Fruit fly (Drosophila melanogaster) whole organism, wandering third instar larva: ENCODE results near the gene CG5214.

ENCODE experiments used
- Abd-B ChIP-seq: fragments of >200 bp; optimal IDR thresholded peaks from 2 replicates; lab custom pipeline; 2017; ENCODE audit warnings: missing biosample characterization, missing genetic modification characterization
- CG32264 ChIP-seq: fragments of 200-800 bp; sonication (Bioruptor generic); optimal IDR thresholded peaks from 2 replicates; lab custom pipeline; 2016; ENCODE audit warnings: missing biosample characterization, missing genetic modification characterization
- CG9705 ChIP-seq: fragments of 200-800 bp; sonication (Bioruptor generic); optimal IDR thresholded peaks from 2 replicates; lab custom pipeline; 2018; ENCODE audit warnings: missing biosample characterization, mild to moderate bottlenecking, missing genetic modification characterization
- CrebA ChIP-seq: fragments of 200-800 bp; sonication (Bioruptor generic); optimal IDR thresholded peaks from 2 replicates; lab custom pipeline; 2016; ENCODE audit warnings: missing biosample characterization, mild to moderate bottlenecking, missing genetic modification characterization, borderline replicate concordance
- Dfd ChIP-seq: fragments of >200 bp; optimal IDR thresholded peaks from 2 replicates; lab custom pipeline; 2017; ENCODE audit warnings: missing biosample characterization, missing genetic modification characterization
- Dif ChIP-seq: fragments of 200-275, 200-300 bp; sonication (Bioruptor generic); optimal IDR thresholded peaks from 2 replicates; lab custom pipeline; 2018; ENCODE audit warnings: missing biosample characterization, missing genetic modification characterization; ENCODE audit not compliant: partially characterized antibody
- GATAd ChIP-seq: sonication (Bioruptor generic); optimal IDR thresholded peaks from 2 replicates; lab custom pipeline; 2016; ENCODE audit warnings: missing biosample characterization, missing genetic modification characterization
- HLH106 ChIP-seq: fragments of 200-800 bp; optimal IDR thresholded peaks from 3 replicates; lab custom pipeline; 2019; ENCODE audit warnings: missing biosample characterization, mild to moderate bottlenecking, missing genetic modification characterization, moderate library complexity
- Hr78 ChIP-seq: fragments of >200 bp; optimal IDR thresholded peaks from 2 replicates; lab custom pipeline; 2017; ENCODE audit warnings: missing biosample characterization, missing genetic modification characterization
- Hr83 ChIP-seq: fragments of 200-300 bp; sonication (Bioruptor generic); optimal IDR thresholded peaks from 2 replicates; lab custom pipeline; 2016; ENCODE audit warnings: missing biosample characterization, mild to moderate bottlenecking, missing genetic modification characterization, moderate library complexity; ENCODE audit not compliant: poor library complexity, severe bottlenecking
- Jra ChIP-seq: sonication (Bioruptor generic); optimal IDR thresholded peaks from 2 replicates; lab custom pipeline; 2016; ENCODE audit warnings: missing biosample characterization, missing genetic modification characterization
- Mio ChIP-seq: sonication (Bioruptor generic); optimal IDR thresholded peaks from 2 replicates; lab custom pipeline; 2016; ENCODE audit warnings: missing biosample characterization, missing genetic modification characterization
- Myc ChIP-seq: fragments of >200 bp; optimal IDR thresholded peaks from 2 replicates; lab custom pipeline; 2017
- N ChIP-seq: fragments of >200 bp; optimal IDR thresholded peaks from 2 replicates; lab custom pipeline; 2018; ENCODE audit warnings: missing biosample characterization, missing external identifiers, missing genetic modification characterization
- OdsH ChIP-seq: fragments of 200-800 bp; sonication (Bioruptor generic); optimal IDR thresholded peaks from 2 replicates; lab custom pipeline; 2016; ENCODE audit warnings: missing biosample characterization, mild to moderate bottlenecking, missing genetic modification characterization
- Rel ChIP-seq, 2 experiments: fragments of 200-800 bp; sonication (Bioruptor generic) in 1 of 2; optimal IDR thresholded peaks; 2 replicates in 1 of 2; 3 replicates in 1 of 2; lab custom pipeline; 2016 to 2019; ENCODE audit warnings: mild to moderate bottlenecking in 2 of 2, missing biosample characterization in 2 of 2, missing genetic modification characterization in 2 of 2, moderate library complexity in 1 of 2
- Sp1 ChIP-seq: fragments of 200-800 bp; sonication (Bioruptor generic); optimal IDR thresholded peaks from 3 replicates; lab custom pipeline; 2019; ENCODE audit warnings: missing biosample characterization, mild to moderate bottlenecking, missing genetic modification characterization, moderate library complexity
- Vsx2 ChIP-seq: fragments of 200-300, 225-300 bp; sonication (Bioruptor generic); optimal IDR thresholded peaks from 2 replicates; lab custom pipeline; 2018; ENCODE audit warnings: missing biosample characterization, missing genetic modification characterization; ENCODE audit not compliant: partially characterized antibody
- br ChIP-seq: fragments of 200-800 bp; sonication (Bioruptor generic); optimal IDR thresholded peaks from 2 replicates; lab custom pipeline; 2016; ENCODE audit warnings: missing biosample characterization, missing genetic modification characterization
- brk ChIP-seq: fragments of 200-800 bp; sonication (Bioruptor generic); optimal IDR thresholded peaks from 2 replicates; lab custom pipeline; 2016; ENCODE audit warnings: missing biosample characterization, mild to moderate bottlenecking, missing genetic modification characterization
- dsf ChIP-seq: sonication (Bioruptor generic); optimal IDR thresholded peaks from 2 replicates; lab custom pipeline; 2016; ENCODE audit warnings: missing biosample characterization, missing genetic modification characterization, borderline replicate concordance
- ey ChIP-seq: fragments of 200-800 bp; sonication (Bioruptor generic); optimal IDR thresholded peaks from 2 replicates; lab custom pipeline; 2016; ENCODE audit warnings: missing biosample characterization, missing genetic modification characterization
- foxo ChIP-seq, 2 experiments: fragments of 200-800 bp; sonication (Bioruptor generic); optimal IDR thresholded peaks; 2 replicates in 1 of 2; 3 replicates in 1 of 2; lab custom pipeline; 2016 to 2017; ENCODE audit warnings: missing biosample characterization in 2 of 2, missing genetic modification characterization in 2 of 2
- fru ChIP-seq: fragments of 200-800 bp; sonication (Bioruptor generic); optimal IDR thresholded peaks from 3 replicates; lab custom pipeline; 2016; ENCODE audit warnings: missing biosample characterization, mild to moderate bottlenecking, missing genetic modification characterization
- h ChIP-seq: fragments of 200-800 bp; sonication (Bioruptor generic); optimal IDR thresholded peaks from 3 replicates; lab custom pipeline; 2016; ENCODE audit warnings: missing biosample characterization, mild to moderate bottlenecking, missing genetic modification characterization
- jim ChIP-seq: fragments of 175-275, 200-325 bp; sonication (Bioruptor generic); optimal IDR thresholded peaks from 2 replicates; lab custom pipeline; 2016; ENCODE audit warnings: missing biosample characterization, mild to moderate bottlenecking, missing genetic modification characterization
- pan ChIP-seq: fragments of >200 bp; optimal IDR thresholded peaks from 2 replicates; lab custom pipeline; 2017
- psq ChIP-seq: fragments of 200-800 bp; sonication (Bioruptor generic); optimal IDR thresholded peaks from 3 replicates; lab custom pipeline; 2017; ENCODE audit warnings: missing biosample characterization, mild to moderate bottlenecking, missing genetic modification characterization, moderate library complexity
- rgr ChIP-seq: fragments of 200-800 bp; sonication (Bioruptor generic); optimal IDR thresholded peaks from 3 replicates; lab custom pipeline; 2016; ENCODE audit warnings: missing biosample characterization, mild to moderate bottlenecking, missing genetic modification characterization
- sage ChIP-seq: fragments of 200-800 bp; sonication (Bioruptor generic); optimal IDR thresholded peaks from 2 replicates; lab custom pipeline; 2016; ENCODE audit warnings: missing biosample characterization, mild to moderate bottlenecking, missing genetic modification characterization
- sv ChIP-seq: fragments of 200-800 bp; sonication (Bioruptor generic); optimal IDR thresholded peaks from 3 replicates; lab custom pipeline; 2016; ENCODE audit warnings: missing biosample characterization, missing genetic modification characterization
- tai ChIP-seq: sonication (Bioruptor generic); optimal IDR thresholded peaks from 2 replicates; lab custom pipeline; 2016; ENCODE audit warnings: missing biosample characterization, missing genetic modification characterization
- usp ChIP-seq: fragments of >200 bp; optimal IDR thresholded peaks from 2 replicates; lab custom pipeline; 2017; ENCODE audit warnings: missing biosample characterization, missing genetic modification characterization
- woc ChIP-seq: sonication (Bioruptor generic); optimal IDR thresholded peaks from 2 replicates; lab custom pipeline; 2016; ENCODE audit warnings: missing biosample characterization, mild to moderate bottlenecking, missing genetic modification characterization

CG5214 gene

DNA sequence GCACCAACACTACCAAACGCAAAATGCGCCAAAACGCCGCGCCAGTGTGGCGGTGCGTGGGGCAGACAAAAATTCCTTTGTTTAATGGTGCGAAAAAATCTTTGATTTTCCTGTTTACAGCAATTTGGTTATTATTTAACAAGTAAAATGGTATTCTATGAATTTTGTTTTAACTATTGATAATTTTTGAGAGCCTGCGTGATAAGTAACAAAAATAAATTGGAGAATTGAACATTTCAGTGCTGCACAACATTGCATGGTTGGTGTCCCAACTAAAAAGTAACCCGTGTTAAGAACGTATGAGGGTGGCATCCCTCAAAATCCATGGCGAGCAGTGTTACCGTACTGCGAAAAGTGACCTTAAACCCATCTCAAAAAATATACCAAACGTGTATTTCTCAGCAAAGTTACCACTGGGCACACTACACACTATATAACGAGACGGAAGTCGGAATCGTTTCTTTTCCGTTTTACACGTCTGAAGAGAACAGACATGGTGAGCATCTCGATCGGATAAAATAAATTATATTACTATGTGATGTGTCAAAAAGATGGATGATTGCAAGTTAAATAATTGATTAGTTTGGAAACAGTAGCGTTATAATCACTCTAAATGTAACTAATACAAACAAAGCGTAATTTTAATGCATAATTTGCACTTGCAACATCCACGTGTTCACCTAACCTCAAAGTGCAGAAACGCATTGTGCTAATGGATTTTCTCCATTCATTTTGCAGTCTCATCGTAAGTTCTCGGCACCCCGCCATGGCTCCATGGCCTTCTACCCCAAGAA, 22.5 kb upstream of the CG5214 start, which contains the start of the genes CG6693 and RpL3 (continued):
- peak; percentile 54 for TF ChIP-seq CG9705 (GFP tag; lab: Kevin White, UChicago)
- no peak for TF ChIP-seq Rel (GFP tag; optimal IDR thresholded peaks at IDR 0.05; lab: Kevin White, UChicago)
- peak; percentile 74 for TF ChIP-seq Rel (tag; optimal IDR thresholded peaks at IDR 0.05; lab: Kevin White, UChicago)
- TF ChIP-seq psq (GFP tag; lab: Kevin White, UChicago), result peak; percentile 46
- TF ChIP-seq fru (GFP tag; lab: Kevin White, UChicago), result peak; percentile 75
- TF ChIP-seq CG32264 (GFP tag; lab: Kevin White, UChicago), result peak; percentile 16
- peak; percentile 90 for TF ChIP-seq Hr83
- TF ChIP-seq Jra (GFP tag; lab: Kevin White, UChicago), result peak; percentile 71
- no peak for TF ChIP-seq Vsx2 (GFP tag; lab: Kevin White, UChicago)
- peak; percentile 88 for TF ChIP-seq Sp1

DNA sequence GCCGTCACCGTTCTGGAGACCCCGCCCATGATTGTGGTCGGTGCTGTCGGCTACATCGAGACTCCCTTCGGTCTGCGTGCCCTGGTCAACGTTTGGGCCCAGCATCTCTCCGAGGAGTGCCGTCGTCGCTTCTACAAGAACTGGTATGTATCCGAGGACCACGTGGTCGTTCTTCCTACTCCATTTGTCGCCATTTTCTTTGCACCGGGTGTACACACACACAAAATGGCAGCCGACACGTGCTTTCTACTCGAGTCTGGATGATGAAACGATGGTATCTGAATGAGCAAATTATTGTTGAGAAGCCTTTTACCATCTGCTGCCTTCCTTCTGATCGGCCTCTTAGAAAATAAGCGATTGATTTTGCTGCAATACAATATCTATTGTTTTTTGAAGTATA, 21.5 kb upstream of the CG5214 start:
- TF ChIP-seq Hr78 (GFP tag; lab: Kevin White, UChicago), result no peak
- TF ChIP-seq CG32264 (GFP tag; lab: Kevin White, UChicago), result no peak
- no peak for TF ChIP-seq HLH106 (tag; lab: Kevin White, UChicago)
- no peak for TF ChIP-seq Myc (lab: Kevin White, UChicago)
- no peak for TF ChIP-seq fru (GFP tag; lab: Kevin White, UChicago)
- no peak for TF ChIP-seq Mio (GFP tag; lab: Kevin White, UChicago)
- no peak for TF ChIP-seq woc (GFP tag; lab: Kevin White, UChicago)
- no peak for TF ChIP-seq sv (GFP tag; lab: Kevin White, UChicago)
- no peak for TF ChIP-seq Dfd (GFP tag; lab: Kevin White, UChicago)
- TF ChIP-seq Jra (GFP tag; lab: Kevin White, UChicago), result no peak
- TF ChIP-seq jim (GFP tag; lab: Kevin White, UChicago), result no peak
- TF ChIP-seq GATAd (GFP tag; lab: Kevin White, UChicago), result no peak
- TF ChIP-seq dsf (GFP tag; lab: Kevin White, UChicago), result no peak
- no peak for TF ChIP-seq sage (GFP tag; lab: Kevin White, UChicago)
- no peak for TF ChIP-seq Hr83
- TF ChIP-seq Dif (GFP tag; lab: Kevin White, UChicago), result no peak
- TF ChIP-seq, all 38 proteins: peak for 0

DNA sequence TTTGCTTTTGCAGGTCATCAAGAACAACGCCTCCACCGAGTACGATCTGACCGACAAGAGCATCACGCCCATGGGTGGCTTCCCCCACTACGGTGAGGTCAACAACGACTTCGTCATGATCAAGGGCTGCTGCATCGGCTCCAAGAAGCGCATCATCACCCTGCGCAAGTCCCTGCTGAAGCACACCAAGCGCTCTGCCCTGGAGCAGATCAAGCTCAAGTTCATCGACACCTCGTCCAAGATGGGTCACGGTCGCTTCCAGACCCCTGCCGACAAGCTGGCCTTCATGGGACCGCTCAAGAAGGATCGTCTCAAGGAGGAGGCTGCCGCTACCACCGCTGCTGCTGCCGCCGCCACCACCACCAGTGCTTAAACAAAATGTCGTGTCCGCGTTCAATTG, 19.6 kb upstream of the CG5214 start:
- no peak for TF ChIP-seq CrebA
- TF ChIP-seq CG32264 (GFP tag; lab: Kevin White, UChicago), result no peak

DNA sequence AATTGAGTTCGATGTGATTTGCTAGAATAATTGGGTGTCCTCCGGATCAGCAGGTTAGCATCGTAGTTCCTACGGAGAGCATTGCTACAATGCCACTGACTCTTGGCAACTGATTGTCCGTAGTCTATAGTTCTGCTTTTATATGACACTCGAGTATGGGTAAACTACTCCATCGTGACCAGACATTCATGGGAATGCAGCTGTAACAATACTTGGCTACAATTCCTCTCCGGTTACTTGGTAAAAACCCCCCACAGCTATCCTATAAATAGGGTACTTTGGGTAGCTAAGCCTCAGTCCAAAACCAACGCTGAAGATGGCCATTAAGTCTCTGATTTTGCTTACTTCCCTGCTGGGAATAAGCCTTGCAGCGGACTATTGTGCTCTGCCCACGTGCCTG, 18.9 kb upstream of the CG5214 start, which contains the start of gene scpr-C:
scpr-C (plus strand) TSS at position 301 of the 400 bp plus-strand sequence.
- TF ChIP-seq woc (GFP tag; lab: Kevin White, UChicago) (no peak), brk (GFP tag; lab: Kevin White, UChicago) (no peak), Mio (GFP tag; lab: Kevin White, UChicago) (no peak), Hr83 (no peak), usp (GFP tag; lab: Kevin White, UChicago) (no peak), sage (GFP tag; lab: Kevin White, UChicago) (no peak), sv (GFP tag; lab: Kevin White, UChicago) (no peak), Jra (GFP tag; lab: Kevin White, UChicago) (no peak), fru (GFP tag; lab: Kevin White, UChicago) (no peak), jim (GFP tag; lab: Kevin White, UChicago) (no peak), N (GFP tag; lab: Kevin White, UChicago) (no peak), h (GFP tag; lab: Kevin White, UChicago) (no peak), Vsx2 (GFP tag; lab: Kevin White, UChicago) (no peak), Dif (GFP tag; lab: Kevin White, UChicago) (no peak), CG9705 (GFP tag; lab: Kevin White, UChicago) (no peak), foxo (GFP tag; optimal IDR thresholded peaks at IDR 0.05; lab: Kevin White, UChicago) (no peak), Dfd (GFP tag; lab: Kevin White, UChicago) (no peak)

DNA sequence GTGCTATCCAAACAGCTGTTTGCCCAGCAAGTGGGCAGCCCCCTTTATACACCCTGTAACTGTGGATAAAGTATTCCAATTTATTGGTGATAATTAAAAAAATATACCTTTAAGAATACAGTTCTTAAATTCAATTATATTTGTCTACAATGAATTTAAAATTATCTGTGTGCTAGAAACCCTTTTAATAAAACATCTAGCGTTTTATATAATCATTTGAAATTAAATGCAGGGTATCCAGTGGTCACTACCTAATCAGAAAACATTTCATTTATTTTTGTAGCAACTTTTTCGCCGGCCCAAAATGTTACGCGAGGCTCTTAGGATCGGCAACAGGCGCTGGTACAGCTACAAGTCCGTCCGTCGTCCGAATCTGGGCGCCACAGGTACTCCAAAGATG, 17.6 kb upstream of the CG5214 start, which contains the start of gene CG17726:
CG17726 (plus strand) TSS at position 267 of the 400 bp plus-strand sequence.
- no peak for TF ChIP-seq brk (GFP tag; lab: Kevin White, UChicago)
- peak; percentile 98 for TF ChIP-seq HLH106 (tag; lab: Kevin White, UChicago)
- TF ChIP-seq Dfd (GFP tag; lab: Kevin White, UChicago), result no peak
- TF ChIP-seq rgr (GFP tag; lab: Kevin White, UChicago), result peak; percentile 98
- no peak for TF ChIP-seq jim (GFP tag; lab: Kevin White, UChicago)
- peak; percentile 94 for TF ChIP-seq h (GFP tag; lab: Kevin White, UChicago)
- peak; percentile 50 for TF ChIP-seq Mio (GFP tag; lab: Kevin White, UChicago)
- peak; percentile 92 for TF ChIP-seq CG9705 (GFP tag; lab: Kevin White, UChicago)
- peak; percentile 99 for TF ChIP-seq Sp1
- TF ChIP-seq CrebA, result no peak
- TF ChIP-seq ey (GFP tag; lab: Kevin White, UChicago), result peak; percentile 90
- TF ChIP-seq fru (GFP tag; lab: Kevin White, UChicago), result peak; percentile 94
- no peak for TF ChIP-seq Vsx2 (GFP tag; lab: Kevin White, UChicago)
- TF ChIP-seq Dif (GFP tag; lab: Kevin White, UChicago), result no peak
- peak in 1 of 2 experiments; percentile 98 for TF ChIP-seq foxo (GFP tag; optimal IDR thresholded peaks at IDR 0.05; lab: Kevin White, UChicago)
- TF ChIP-seq Jra (GFP tag; lab: Kevin White, UChicago), result no peak
- no peak for TF ChIP-seq Abd-B (GFP tag; lab: Kevin White, UChicago)
- TF ChIP-seq usp (GFP tag; lab: Kevin White, UChicago), result no peak
- no peak for TF ChIP-seq tai (GFP tag; lab: Kevin White, UChicago)
- peak; percentile 97 for TF ChIP-seq OdsH (GFP tag; lab: Kevin White, UChicago)
- TF ChIP-seq woc (GFP tag; lab: Kevin White, UChicago), result peak; percentile 96
- no peak for TF ChIP-seq Myc (lab: Kevin White, UChicago)
- TF ChIP-seq pan (lab: Kevin White, UChicago), result no peak
- TF ChIP-seq GATAd (GFP tag; lab: Kevin White, UChicago), result peak; percentile 17
- peak; percentile 92 for TF ChIP-seq br
- TF ChIP-seq sv (GFP tag; lab: Kevin White, UChicago), result peak; percentile 88
- peak; percentile 92 for TF ChIP-seq psq (GFP tag; lab: Kevin White, UChicago)
